Fruit fly (Drosophila melanogaster): Measurements from ENCODE around the gene CG5376.

CG5376 gene

DNA sequence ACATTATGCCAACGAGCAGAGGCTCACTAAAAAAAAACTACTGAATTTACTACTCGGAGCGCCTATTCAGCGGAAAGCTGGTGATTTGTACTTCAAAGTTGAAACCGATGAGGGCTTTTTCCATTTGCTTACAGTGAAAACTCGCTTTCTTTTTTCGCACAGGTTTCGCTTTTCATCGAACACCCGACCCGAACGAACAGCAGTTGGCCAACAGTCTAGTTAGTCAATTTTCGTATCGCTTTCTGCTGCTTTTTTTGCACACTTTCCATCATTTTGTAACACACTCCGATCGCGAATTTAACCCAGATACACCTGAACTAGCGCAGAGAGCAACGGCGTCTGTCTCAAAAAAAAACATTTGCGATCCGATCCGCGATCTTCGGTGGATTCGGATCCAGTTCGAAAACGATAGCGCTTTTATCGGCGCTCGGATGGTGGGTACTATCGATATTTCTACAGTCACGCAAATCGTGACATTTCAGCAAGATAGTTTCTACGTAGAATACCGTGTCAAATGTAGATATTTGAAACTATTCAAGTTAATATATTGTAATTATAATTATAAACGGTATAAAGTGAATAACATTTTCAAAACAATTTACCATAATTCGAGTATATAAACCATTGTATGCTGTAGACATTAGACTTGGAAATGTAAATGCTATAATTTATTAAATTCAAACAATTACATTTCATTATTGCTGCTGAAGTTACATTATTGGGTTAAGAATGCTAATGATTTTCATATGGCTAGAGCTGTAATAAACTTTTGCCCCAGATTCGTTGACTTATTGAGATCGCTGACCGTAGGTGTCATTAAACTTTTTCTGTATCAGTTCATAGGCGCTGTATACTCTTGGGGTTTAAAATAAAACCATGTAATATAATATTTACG, 39.8 kb upstream of the CG5376 start, which contains the start of gene CG5346 (continued):
- TF ChIP-seq CG1621 (tag; optimal IDR thresholded peaks at IDR 0.05) (no peak), Sox15 (GFP tag; optimal IDR thresholded peaks at IDR 0.05) (no peak), CG11902 (GFP tag; optimal IDR thresholded peaks at IDR 0.05) (no peak), CG8319 (GFP tag; optimal IDR thresholded peaks at IDR 0.05) (no peak), CG3032 (tag; optimal IDR thresholded peaks at IDR 0.05) (no peak), spab (GFP tag; optimal IDR thresholded peaks at IDR 0.05) (no peak), eg (GFP tag; IDR thresholded peaks at IDR 0.05) (peak; percentile 51; the same call in 2 of the 3 replicates), Ets96B (tag; optimal IDR thresholded peaks at IDR 0.05) (no peak), CG6792 (GFP tag; optimal IDR thresholded peaks at IDR 0.05) (no peak), acj6 (GFP tag; optimal IDR thresholded peaks at IDR 0.05) (no peak), Hr38 (GFP tag; optimal IDR thresholded peaks at IDR 0.05) (no peak), Eip93F (GFP tag; optimal IDR thresholded peaks at IDR 0.05) (no peak), CG34406 (GFP tag; optimal IDR thresholded peaks at IDR 0.05) (peak; percentile 1), dsx (GFP tag; optimal IDR thresholded peaks at IDR 0.05; ENCODE audit: poor library complexity, severe bottlenecking) (no peak), CG8119 (GFP tag; IDR thresholded peaks at IDR 0.05) (peak; percentile 65), cyc (GFP tag; optimal IDR thresholded peaks at IDR 0.05) (no peak), Hr4 (GFP tag; optimal IDR thresholded peaks at IDR 0.05) (no peak), Lpt (GFP tag; optimal IDR thresholded peaks at IDR 0.05) (no peak), CG3919 (GFP tag; optimal IDR thresholded peaks at IDR 0.05) (peak; percentile 18), fd59A (GFP tag; optimal IDR thresholded peaks at IDR 0.05) (no peak), lz (GFP tag; optimal IDR thresholded peaks at IDR 0.05) (no peak), Eip78C (GFP tag) (peak; percentile 54), Sox102F (GFP tag; optimal IDR thresholded peaks at IDR 0.05) (no peak), dac (GFP tag; optimal IDR thresholded peaks at IDR 0.05) (no peak), Gug (GFP tag; IDR thresholded peaks at IDR 0.05) (no peak), CG8632 (GFP tag; optimal IDR thresholded peaks at IDR 0.05) (no peak)

DNA sequence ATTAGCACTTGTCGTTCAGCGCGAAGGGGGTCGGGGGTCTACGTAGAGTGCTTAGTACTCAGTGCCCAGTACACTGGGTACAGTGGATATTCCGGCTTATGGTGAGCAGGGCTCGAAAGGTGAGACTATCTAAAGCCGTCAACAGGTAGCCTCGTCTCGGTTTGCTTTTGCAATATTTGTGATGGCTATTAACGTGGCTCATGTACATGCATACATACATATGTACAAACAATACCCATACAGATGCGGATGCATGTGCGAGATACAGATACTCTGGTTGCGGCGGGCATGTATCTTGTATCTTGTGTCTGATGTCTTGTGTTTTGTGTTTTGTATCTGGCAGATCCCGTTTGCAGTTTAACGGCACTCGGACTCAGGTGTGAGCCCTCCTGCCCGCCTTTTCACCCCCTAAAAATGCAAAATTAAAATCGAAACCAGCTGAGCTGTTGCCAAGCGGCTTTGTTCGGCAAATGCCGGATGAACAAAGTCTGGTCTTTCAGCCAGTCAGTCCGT, 38.9 kb upstream of the CG5376 start:
- TF ChIP-seq Sox15 (GFP tag; optimal IDR thresholded peaks at IDR 0.05) (no peak), Eip78C (GFP tag) (peak; percentile 70), CG6808 (GFP tag; optimal IDR thresholded peaks at IDR 0.05) (peak; percentile 7), CG9139 (GFP tag; optimal IDR thresholded peaks at IDR 0.05) (peak; percentile 4), fkh (GFP tag; optimal IDR thresholded peaks at IDR 0.05) (peak; percentile 42), net (GFP tag; optimal IDR thresholded peaks at IDR 0.05) (no peak), CG6163 (GFP tag; IDR thresholded peaks at IDR 0.05) (peak; percentile 42; the same call in 1 of the 3 replicates)

DNA sequence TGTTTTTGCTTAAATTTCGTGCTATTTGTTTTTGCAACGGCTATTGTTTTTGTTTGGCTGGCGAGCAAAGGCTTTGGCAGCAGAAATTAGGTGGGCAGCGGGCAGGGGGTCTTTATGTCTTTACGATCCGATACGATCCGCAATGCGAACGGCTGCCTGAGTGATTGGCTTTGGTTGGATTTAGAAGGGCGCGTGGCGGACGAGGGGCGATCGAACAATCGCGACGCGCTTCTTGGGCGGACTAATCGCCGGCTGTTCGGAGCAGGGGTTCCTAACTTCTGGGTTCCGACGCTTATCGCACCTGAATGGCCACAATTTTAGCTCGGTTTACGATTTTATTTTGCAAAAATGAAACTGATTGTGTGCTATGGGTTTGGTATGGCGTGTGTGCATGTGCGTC, 38.4 kb upstream of the CG5376 start:
- TF ChIP-seq Ets96B (tag; optimal IDR thresholded peaks at IDR 0.05): no peak
- TF ChIP-seq vri (GFP tag; optimal IDR thresholded peaks at IDR 0.05): peak; percentile 62
- no peak for TF ChIP-seq Sox14 (GFP tag; optimal IDR thresholded peaks at IDR 0.05)

DNA sequence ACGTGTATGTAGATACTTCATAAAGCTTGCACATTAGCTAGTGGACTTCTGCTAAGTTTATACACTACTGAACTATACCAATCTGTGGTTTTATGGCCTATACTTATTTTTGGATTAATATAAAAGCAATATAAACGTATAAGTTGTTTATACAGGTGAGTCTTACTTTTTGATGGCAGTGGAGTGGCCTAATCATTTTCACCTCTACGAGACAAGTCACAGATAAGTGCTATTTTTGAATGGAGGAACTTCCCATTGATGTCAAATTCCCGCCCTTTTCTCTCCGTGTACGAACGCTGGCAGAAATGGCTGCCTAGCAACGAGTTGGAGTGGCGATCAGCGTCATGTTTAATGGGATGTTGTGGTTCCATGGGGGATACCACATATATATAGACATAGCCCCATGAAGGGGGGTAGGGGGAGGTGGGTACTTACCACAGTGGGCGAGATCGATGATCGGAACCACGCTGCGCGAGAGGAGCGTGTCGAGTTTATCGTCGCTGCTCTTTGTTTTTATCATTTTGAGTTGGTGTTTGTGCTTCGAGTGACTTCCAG, 37.7 kb upstream of the CG5376 start:
- no peak for TF ChIP-seq CG6854 (GFP tag; optimal IDR thresholded peaks at IDR 0.05)
- TF ChIP-seq Smox (GFP tag; optimal IDR thresholded peaks at IDR 0.05): peak; percentile 14
- no peak for TF ChIP-seq CG8319 (GFP tag; optimal IDR thresholded peaks at IDR 0.05)
- TF ChIP-seq Sox15 (GFP tag; optimal IDR thresholded peaks at IDR 0.05): peak; percentile 13
- TF ChIP-seq acj6 (GFP tag; optimal IDR thresholded peaks at IDR 0.05): peak; percentile 33
- peak; percentile 23 for TF ChIP-seq CG6792 (GFP tag; optimal IDR thresholded peaks at IDR 0.05)
- peak; percentile 52 for TF ChIP-seq CG10631 (GFP tag; optimal IDR thresholded peaks at IDR 0.05)
- no peak for TF ChIP-seq Ets21C (GFP tag; optimal IDR thresholded peaks at IDR 0.05)
- no peak for TF ChIP-seq Eip93F (GFP tag; optimal IDR thresholded peaks at IDR 0.05)
- TF ChIP-seq Blimp-1 (GFP tag; optimal IDR thresholded peaks at IDR 0.05): no peak
- TF ChIP-seq OdsH (GFP tag; optimal IDR thresholded peaks at IDR 0.05): peak; percentile 28
- no peak for TF ChIP-seq dsx (GFP tag; optimal IDR thresholded peaks at IDR 0.05; ENCODE audit: poor library complexity, severe bottlenecking)
- no peak for TF ChIP-seq CG8119 (GFP tag; IDR thresholded peaks at IDR 0.05)
- peak in 1 of 2 experiments; percentile 63 for TF ChIP-seq salr (GFP tag; optimal IDR thresholded peaks at IDR 0.05)
- TF ChIP-seq CG1621 (tag; optimal IDR thresholded peaks at IDR 0.05): peak; percentile 8
- peak; percentile 37 for TF ChIP-seq Met (GFP tag; optimal IDR thresholded peaks at IDR 0.05)
- no peak for TF ChIP-seq dac (GFP tag; optimal IDR thresholded peaks at IDR 0.05)
- TF ChIP-seq CG4318 (GFP tag; optimal IDR thresholded peaks at IDR 0.05): peak; percentile 35
- peak; percentile 48 for TF ChIP-seq pdm3 (GFP tag; optimal IDR thresholded peaks at IDR 0.05)
- peak; percentile 56; the same call in 1 of the 3 replicates for TF ChIP-seq CG6163 (GFP tag; IDR thresholded peaks at IDR 0.05)
- TF ChIP-seq Gug (GFP tag; IDR thresholded peaks at IDR 0.05): peak; percentile 29; the same call in 1 of the 2 replicates
